Fruit fly (Drosophila melanogaster): Measurements from ENCODE around the gene CG9123.
A peak's percentile ranks its signal among the peaks of the same experiment; 100 is the strongest.

The CG9123 gene

DNA sequence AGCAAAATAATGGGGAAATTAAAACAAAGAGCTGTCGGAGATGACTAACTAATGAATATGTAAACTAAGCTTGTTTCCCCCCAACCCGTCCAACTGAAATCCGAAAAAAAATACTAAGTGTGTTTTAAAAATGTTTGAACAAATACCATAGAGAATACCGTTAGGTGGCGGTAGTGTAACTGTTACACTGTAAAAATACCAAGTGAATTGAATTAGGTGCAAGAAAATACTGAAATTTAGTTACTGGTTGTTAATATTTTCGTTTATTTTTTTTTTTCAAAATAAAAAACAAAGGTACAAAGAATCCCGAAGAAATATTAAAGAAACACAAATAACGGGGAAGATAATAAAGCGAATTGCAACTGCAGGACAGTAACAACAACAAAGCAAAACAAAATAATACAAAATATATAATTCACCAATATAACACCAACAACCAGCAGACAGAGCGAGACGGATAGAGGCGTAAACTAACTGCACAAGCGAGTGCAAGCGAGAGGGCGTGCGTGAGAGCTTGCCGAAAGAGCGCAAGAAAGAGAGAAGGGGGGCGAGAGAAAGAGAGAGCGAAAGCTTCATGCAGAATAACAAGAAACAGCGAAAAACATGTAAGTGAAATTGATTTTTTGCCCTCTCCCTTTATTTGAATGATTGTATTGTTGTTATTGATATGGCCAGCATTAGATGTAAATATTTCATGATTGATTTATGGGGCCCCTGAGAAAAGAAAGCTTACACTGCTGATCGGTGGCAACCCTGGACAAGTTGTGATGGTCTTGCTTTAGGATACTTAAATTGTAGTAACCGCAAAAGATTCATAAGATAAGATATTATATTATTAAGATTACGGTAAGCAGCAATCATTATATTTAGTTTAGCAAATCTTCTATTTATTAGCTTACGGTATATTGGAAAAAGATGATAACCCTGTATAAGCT, 35.7 kb downstream of the CG9123 start (continued):
- no peak for TF ChIP-seq Dad (GFP tag; optimal IDR thresholded peaks at IDR 0.05)
- TF ChIP-seq amos (GFP tag; IDR thresholded peaks at IDR 0.05; ENCODE audit: partially characterized antibody), result no peak
- no peak for TF ChIP-seq ase (GFP tag; IDR thresholded peaks at IDR 0.05)
- TF ChIP-seq gsb-n (tag; optimal IDR thresholded peaks at IDR 0.05), result no peak
- peak; percentile 30; the same call in 1 of the 3 replicates for TF ChIP-seq row (GFP tag; IDR thresholded peaks at IDR 0.05)
- TF ChIP-seq H2.0 (GFP tag; IDR thresholded peaks at IDR 0.05), result no peak
- TF ChIP-seq pnt (GFP tag; optimal IDR thresholded peaks at IDR 0.05), result no peak
- TF ChIP-seq CG6689 (GFP tag; IDR thresholded peaks at IDR 0.05), result no peak
- TF ChIP-seq org-1 (GFP tag; optimal IDR thresholded peaks at IDR 0.05), result no peak
- TF ChIP-seq CG12299 (tag; optimal IDR thresholded peaks at IDR 0.05), result no peak
- TF ChIP-seq Scr (GFP tag; IDR thresholded peaks at IDR 0.05; ENCODE audit: partially characterized antibody), result no peak
- no peak for TF ChIP-seq BEAF-32 (GFP tag; optimal IDR thresholded peaks at IDR 0.05)
- TF ChIP-seq zfh1 (GFP tag; IDR thresholded peaks at IDR 0.05), result no peak
- no peak for TF ChIP-seq pho (GFP tag; optimal IDR thresholded peaks at IDR 0.05)
- no peak for TF ChIP-seq CG8089 (GFP tag; optimal IDR thresholded peaks at IDR 0.05)
- peak; percentile 81 for TF ChIP-seq CG10321 (GFP tag; IDR thresholded peaks at IDR 0.05)
- TF ChIP-seq CG15514 (GFP tag; optimal IDR thresholded peaks at IDR 0.05), result peak; percentile 3
- peak; percentile 55 for TF ChIP-seq CG4360 (GFP tag; IDR thresholded peaks at IDR 0.05)
- no peak for TF ChIP-seq Xbp1 (GFP tag; optimal IDR thresholded peaks at IDR 0.05)
- TF ChIP-seq CG15073 (GFP tag; optimal IDR thresholded peaks at IDR 0.05), result no peak
- TF ChIP-seq sima (GFP tag; optimal IDR thresholded peaks at IDR 0.05), result no peak
- no peak for TF ChIP-seq btn (GFP tag; optimal IDR thresholded peaks at IDR 0.05)
- peak; percentile 12 for TF ChIP-seq ftz-f1 (GFP tag; optimal IDR thresholded peaks at IDR 0.05)
- TF ChIP-seq ATbp (GFP tag; optimal IDR thresholded peaks at IDR 0.05), result no peak
- no peak for TF ChIP-seq Sry-δ (GFP tag; optimal IDR thresholded peaks at IDR 0.05)
- TF ChIP-seq CG10209 (GFP tag; optimal IDR thresholded peaks at IDR 0.05), result no peak
- no peak for TF ChIP-seq Camta (GFP tag; optimal IDR thresholded peaks at IDR 0.05)
- peak; percentile 24 for TF ChIP-seq mirr (GFP tag; optimal IDR thresholded peaks at IDR 0.05)
- peak; percentile 71 for TF ChIP-seq Aef1 (GFP tag; IDR thresholded peaks at IDR 0.05)
- peak; percentile 57 for TF ChIP-seq CG3163 (GFP tag; optimal IDR thresholded peaks at IDR 0.05)
- peak; percentile 9 for TF ChIP-seq gfzf (GFP tag; optimal IDR thresholded peaks at IDR 0.05)
- no peak for TF ChIP-seq Ets97D (GFP tag; optimal IDR thresholded peaks at IDR 0.05)
- no peak for TF ChIP-seq CG5180 (GFP tag; optimal IDR thresholded peaks at IDR 0.05)
- no peak for TF ChIP-seq CG9437 (GFP tag; optimal IDR thresholded peaks at IDR 0.05)
- no peak for TF ChIP-seq CG13296 (GFP tag; optimal IDR thresholded peaks at IDR 0.05)
- TF ChIP-seq CG30431 (GFP tag; optimal IDR thresholded peaks at IDR 0.05), result no peak
- TF ChIP-seq CG17385 (GFP tag; optimal IDR thresholded peaks at IDR 0.05), result no peak
- TF ChIP-seq hbn (GFP tag; IDR thresholded peaks at IDR 0.05; ENCODE audit: partially characterized antibody), result no peak
- no peak for TF ChIP-seq CG14441 (GFP tag; IDR thresholded peaks at IDR 0.05)
- TF ChIP-seq HLHmδ (GFP tag; optimal IDR thresholded peaks at IDR 0.05), result no peak
- no peak for TF ChIP-seq CG32532 (GFP tag; IDR thresholded peaks at IDR 0.05)
- TF ChIP-seq CG4820 (GFP tag; optimal IDR thresholded peaks at IDR 0.05), result no peak
- TF ChIP-seq lab (GFP tag; optimal IDR thresholded peaks at IDR 0.05), result peak; percentile 25
- no peak for TF ChIP-seq CG3281 (GFP tag; optimal IDR thresholded peaks at IDR 0.05)
- TF ChIP-seq Fer2 (tag; optimal IDR thresholded peaks at IDR 0.05), result no peak
- 0 out of 2 replicates have a peak, but pooled peaks have one; percentile 16 for TF ChIP-seq CG31441 (GFP tag; IDR thresholded peaks at IDR 0.05)
- no peak for TF ChIP-seq pan (optimal IDR thresholded peaks at IDR 0.05)
- TF ChIP-seq pan (GFP tag; optimal IDR thresholded peaks at IDR 0.05 in 1 of 2, IDR thresholded peaks at IDR 0.05 in 1 of 2), result peak in 1 of 2 experiments; percentile 17
- TF ChIP-seq br (optimal IDR thresholded peaks at IDR 0.05), result no peak
- TF ChIP-seq nerfin-1 (tag; optimal IDR thresholded peaks at IDR 0.05), result no peak

Measured in whole organism, embryonic.